Fruit fly (Drosophila melanogaster): ENCODE data around the gene AlaRS.
A peak's percentile ranks its signal among the peaks of the same experiment; 100 is the strongest.

DNA sequence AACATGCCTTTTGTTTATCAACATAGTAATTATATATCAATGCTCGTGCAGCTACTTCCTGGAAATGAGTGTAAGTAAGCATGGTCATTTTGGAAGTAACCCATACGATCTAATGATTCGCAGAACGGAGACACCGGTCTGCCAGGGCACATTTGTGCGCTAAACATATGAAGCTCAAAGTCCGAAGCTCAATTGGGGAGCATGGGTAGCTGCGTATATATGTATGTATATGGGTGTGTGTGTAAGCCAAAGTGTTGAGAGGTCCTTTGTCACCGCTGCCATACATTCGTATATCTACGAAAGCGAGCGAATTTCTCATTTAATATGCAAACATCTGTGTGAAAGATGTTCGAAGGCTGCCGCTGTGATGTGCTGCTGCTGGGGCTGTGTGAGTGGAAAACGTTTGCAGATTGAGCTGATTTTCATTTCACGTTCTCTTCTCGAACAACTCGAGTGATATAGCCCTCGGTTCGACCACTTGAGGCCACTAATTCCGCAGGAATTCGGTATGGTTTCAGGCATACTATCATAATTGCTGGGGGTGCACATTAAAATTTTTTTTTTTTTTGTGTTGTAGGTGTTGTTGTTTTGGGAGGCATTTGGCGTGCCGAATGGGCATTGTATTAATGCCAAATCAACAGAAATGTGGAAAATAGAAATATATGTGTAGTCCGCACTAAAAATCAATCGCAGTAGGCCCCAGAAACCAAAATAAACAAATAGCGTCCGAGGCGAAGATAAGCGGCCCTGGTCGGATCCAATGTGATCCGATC lies 36.7 kb upstream of the AlaRS start:
- TF ChIP-seq CG32006 (GFP tag; optimal IDR thresholded peaks at IDR 0.05), result no peak
- TF ChIP-seq Ets21C (GFP tag; optimal IDR thresholded peaks at IDR 0.05), result no peak
- 0 out of 3 replicates have a peak, but pooled peaks have one; percentile 17 for TF ChIP-seq CG8119 (GFP tag; IDR thresholded peaks at IDR 0.05)
- TF ChIP-seq eg (GFP tag; IDR thresholded peaks at IDR 0.05), result no peak
- TF ChIP-seq CG16779 (tag; optimal IDR thresholded peaks at IDR 0.05), result no peak
- TF ChIP-seq OdsH (GFP tag; optimal IDR thresholded peaks at IDR 0.05), result no peak
- TF ChIP-seq CG7368 (GFP tag; optimal IDR thresholded peaks at IDR 0.05), result no peak
- TF ChIP-seq Sox102F (GFP tag; optimal IDR thresholded peaks at IDR 0.05), result no peak
- TF ChIP-seq CG8632 (GFP tag; optimal IDR thresholded peaks at IDR 0.05), result no peak
- TF ChIP-seq CG6854 (GFP tag; optimal IDR thresholded peaks at IDR 0.05), result no peak
